Worm (Caenorhabditis elegans): Measurements from ENCODE around the gene C05C12.5.

The C05C12.5 gene

ce11 chrIV:11210781-11211256, 50.2 kb downstream of the C05C12.5 start, which contains the start of gene adk-1:
TSS of gene adk-1 (minus strand) at chrIV:11210831.
- no peak for TF ChIP-seq ztf-1 (GFP tag; conservative IDR thresholded peaks at IDR 0.05)
- TF ChIP-seq nhr-11 (tag; optimal IDR thresholded peaks at IDR 0.05), result no peak
- TF ChIP-seq ztf-11 (tag; optimal IDR thresholded peaks at IDR 0.05), result no peak
- TF ChIP-seq lsy-2 (tag; optimal IDR thresholded peaks at IDR 0.05), result no peak
- TF ChIP-seq aly-2 (tag; optimal IDR thresholded peaks at IDR 0.05), result no peak
- TF ChIP-seq snpc-4 (tag; optimal IDR thresholded peaks at IDR 0.05), result no peak
- no peak for TF ChIP-seq sma-3 (GFP tag; optimal IDR thresholded peaks at IDR 0.05)
- no peak for TF ChIP-seq nhr-10 (tag; optimal IDR thresholded peaks at IDR 0.05)
- TF ChIP-seq R02D3.7 (tag; optimal IDR thresholded peaks at IDR 0.05), result no peak
- no peak for TF ChIP-seq unc-39 (tag; optimal IDR thresholded peaks at IDR 0.05)
- TF ChIP-seq F13H6.1 (tag; optimal IDR thresholded peaks at IDR 0.05), result no peak
- TF ChIP-seq Y55F3AM.14 (GFP tag; optimal IDR thresholded peaks at IDR 0.05), result no peak
- TF ChIP-seq elt-3 (tag; optimal IDR thresholded peaks at IDR 0.05), result no peak
- TF ChIP-seq elt-1 (tag; optimal IDR thresholded peaks at IDR 0.05), result no peak
- TF ChIP-seq sem-4 (tag; optimal IDR thresholded peaks at IDR 0.05), result no peak
- no peak for TF ChIP-seq ceh-82 (tag; optimal IDR thresholded peaks at IDR 0.05)
- TF ChIP-seq ceh-16 (tag; optimal IDR thresholded peaks at IDR 0.05), result no peak
- TF ChIP-seq mbf-1 (tag; optimal IDR thresholded peaks at IDR 0.05), result no peak
- no peak for TF ChIP-seq unc-55 (GFP tag; optimal IDR thresholded peaks at IDR 0.05)
- TF ChIP-seq alr-1 (tag; optimal IDR thresholded peaks at IDR 0.05), result no peak

All from whole organism, L2 larva.